Worm (Caenorhabditis elegans) whole organism, L1 larva: ENCODE measurements around the gene spig-9.

Experiments
- C34B4.2 ChIP-seq: sonication (generic microtip); optimal IDR thresholded peaks from 2 replicates; lab custom pipeline; 2017; ENCODE audit warnings: mild to moderate bottlenecking, missing genetic modification characterization, missing compliant biosample characterization
- alr-1 ChIP-seq: fragments of 200-800 bp; sonication (Bioruptor generic); optimal IDR thresholded peaks from 2 replicates; lab custom pipeline; 2018; ENCODE audit warnings: borderline replicate concordance, mild to moderate bottlenecking, missing genetic modification characterization, missing compliant biosample characterization
- ama-1 ChIP-seq: fragments of 150-350 bp; optimal IDR thresholded peaks from 2 replicates; lab custom pipeline; 2014
- blmp-1 ChIP-seq: fragments of 150-350 bp; optimal IDR thresholded peaks from 2 replicates; lab custom pipeline; 2014; ENCODE audit warnings: missing biosample characterization, missing genetic modification characterization
- dpl-1 ChIP-seq, 3 experiments: fragments of 150-350 bp in 2 of 3; sonication (generic microtip) in 1 of 3; optimal IDR thresholded peaks; 2 replicates each; lab custom pipeline; 2014 to 2017; ENCODE audit warnings: missing biosample characterization in 3 of 3, missing genetic modification characterization in 3 of 3, missing genetic modification reagents in 3 of 3
- efl-1 ChIP-seq, 4 experiments: fragments of 150-350 bp; optimal IDR thresholded peaks in 3 of 4; peaks in 1 of 4; 1 replicate in 1 of 4; 2 replicates in 3 of 4; lab custom pipeline; 2014; ENCODE audit warnings: missing biosample characterization in 2 of 4, missing genetic modification characterization in 2 of 4, missing genetic modification reagents in 2 of 4
- efl-3 ChIP-seq: fragments of 200-800 bp; sonication (Bioruptor generic); optimal IDR thresholded peaks from 2 replicates; lab custom pipeline; 2018; ENCODE audit warnings: mild to moderate bottlenecking, missing genetic modification characterization, missing compliant biosample characterization
- egl-13 ChIP-seq: sonication (generic microtip); optimal IDR thresholded peaks from 2 replicates; lab custom pipeline; 2016; ENCODE audit warnings: missing genotype, missing genetic modification reagents, missing genetic modification characterization, missing compliant biosample characterization
- elt-2 ChIP-seq: sonication (generic microtip); optimal IDR thresholded peaks from 2 replicates; lab custom pipeline; 2016; ENCODE audit warnings: missing genetic modification characterization, mild to moderate bottlenecking, inconsistent platforms, missing compliant biosample characterization, missing genetic modification reagents
- elt-3 ChIP-seq, 6 experiments: fragments of 150-350 bp in 1 of 6; sonication (generic microtip); optimal IDR thresholded peaks; 2 replicates each; lab custom pipeline; 2017 to 2018; ENCODE audit warnings: missing biosample characterization in 6 of 6, missing genetic modification characterization in 6 of 6, inconsistent platforms in 1 of 6
- ets-5 ChIP-seq: fragments of 200-800 bp; sonication (Bioruptor generic); IDR thresholded peaks from 2 replicates; pipeline ENCODE4 v1.3.6; 2022; ENCODE audit warnings: missing genetic modification characterization, missing compliant biosample characterization
- isw-1 ChIP-seq: fragments of 200-800 bp; sonication (Bioruptor generic); IDR thresholded peaks from 2 replicates; pipeline ENCODE4 v1.3.6; 2022; ENCODE audit warnings: missing genetic modification characterization, missing compliant biosample characterization
- lin-14 ChIP-seq: fragments of 200-800 bp; sonication (Bioruptor generic); optimal IDR thresholded peaks from 2 replicates; lab custom pipeline; 2018; ENCODE audit warnings: mild to moderate bottlenecking, missing genetic modification characterization, moderate library complexity, missing compliant biosample characterization
- lsy-2 ChIP-seq, 2 experiments: fragments of 150-350 bp; optimal IDR thresholded peaks; 2 replicates each; lab custom pipeline; 2014; ENCODE audit warnings: missing biosample characterization in 2 of 2, missing genetic modification characterization in 2 of 2
- mdl-1 ChIP-seq, 2 experiments: fragments of 150-350 bp; optimal IDR thresholded peaks; 2 replicates each; lab custom pipeline; 2014 to 2017; ENCODE audit warnings: missing biosample characterization in 2 of 2, missing genetic modification characterization in 2 of 2, inconsistent platforms in 1 of 2
- mef-2 ChIP-seq: fragments of 150-350 bp; optimal IDR thresholded peaks from 2 replicates; lab custom pipeline; 2014; ENCODE audit warnings: missing biosample characterization, missing genetic modification characterization
- mep-1 ChIP-seq: fragments of 150-350 bp; optimal IDR thresholded peaks from 2 replicates; lab custom pipeline; 2014; ENCODE audit warnings: missing biosample characterization, missing genetic modification characterization
- nhr-11 ChIP-seq: fragments of 150-350 bp; optimal IDR thresholded peaks from 2 replicates; lab custom pipeline; 2014; ENCODE audit warnings: missing biosample characterization, missing genetic modification characterization
- nhr-19 ChIP-seq: fragments of 200-800 bp; sonication (Bioruptor generic); conservative IDR thresholded peaks from 2 replicates; pipeline ENCODE4 v1.3.6; 2022; ENCODE audit warnings: missing genetic modification characterization, missing compliant biosample characterization
- nhr-20 ChIP-seq: sonication (generic microtip); optimal IDR thresholded peaks from 2 replicates; lab custom pipeline; 2016; ENCODE audit warnings: mild to moderate bottlenecking, missing genetic modification characterization, missing compliant biosample characterization
- nhr-47 ChIP-seq: sonication (generic microtip); optimal IDR thresholded peaks from 2 replicates; lab custom pipeline; 2016; ENCODE audit warnings: mild to moderate bottlenecking, missing genetic modification characterization, moderate library complexity, missing compliant biosample characterization
- nhr-71 ChIP-seq: sonication (generic microtip); optimal IDR thresholded peaks from 2 replicates; lab custom pipeline; 2016; ENCODE audit warnings: mild to moderate bottlenecking, missing genetic modification characterization, moderate library complexity, missing compliant biosample characterization
- nhr-85 ChIP-seq: sonication (generic microtip); peaks from one replicate; lab custom pipeline; 2016; ENCODE audit warnings: missing genetic modification characterization, inconsistent platforms, missing compliant biosample characterization
- nhr-90 ChIP-seq: sonication (generic microtip); optimal IDR thresholded peaks from 2 replicates; lab custom pipeline; 2016; ENCODE audit warnings: mild to moderate bottlenecking, missing genetic modification characterization, missing compliant biosample characterization; ENCODE audit not compliant: poor library complexity
- pag-3 ChIP-seq: sonication (generic microtip); optimal IDR thresholded peaks from 2 replicates; lab custom pipeline; 2017; ENCODE audit warnings: missing genetic modification characterization, mild to moderate bottlenecking, missing compliant biosample characterization, antibody characterized with exemption, borderline replicate concordance; ENCODE audit not compliant: insufficient read depth
- pax-3 ChIP-seq: fragments of 200-800 bp; sonication (Bioruptor generic); optimal IDR thresholded peaks from 2 replicates; lab custom pipeline; 2018; ENCODE audit warnings: mild to moderate bottlenecking, missing genetic modification characterization, moderate library complexity, missing compliant biosample characterization
- snu-23 ChIP-seq: sonication (generic microtip); optimal IDR thresholded peaks from 2 replicates; lab custom pipeline; 2016; ENCODE audit warnings: missing genetic modification characterization, missing compliant biosample characterization
- unc-86 ChIP-seq: sonication (generic microtip); optimal IDR thresholded peaks from 2 replicates; lab custom pipeline; 2016; ENCODE audit warnings: missing genetic modification characterization, missing compliant biosample characterization
- unc-98 ChIP-seq: fragments of 200-800 bp; sonication (Bioruptor generic); IDR thresholded peaks from 2 replicates; pipeline ENCODE4 v1.3.6; 2022; ENCODE audit warnings: missing genetic modification characterization, missing compliant biosample characterization
- xbp-1 ChIP-seq: sonication (generic microtip); optimal IDR thresholded peaks from 2 replicates; lab custom pipeline; 2016; ENCODE audit warnings: missing genetic modification characterization, missing compliant biosample characterization
- ztf-4 ChIP-seq: fragments of 150-350 bp; optimal IDR thresholded peaks from 2 replicates; lab custom pipeline; 2014; ENCODE audit warnings: missing biosample characterization, missing genetic modification characterization

The spig-9 gene

DNA sequence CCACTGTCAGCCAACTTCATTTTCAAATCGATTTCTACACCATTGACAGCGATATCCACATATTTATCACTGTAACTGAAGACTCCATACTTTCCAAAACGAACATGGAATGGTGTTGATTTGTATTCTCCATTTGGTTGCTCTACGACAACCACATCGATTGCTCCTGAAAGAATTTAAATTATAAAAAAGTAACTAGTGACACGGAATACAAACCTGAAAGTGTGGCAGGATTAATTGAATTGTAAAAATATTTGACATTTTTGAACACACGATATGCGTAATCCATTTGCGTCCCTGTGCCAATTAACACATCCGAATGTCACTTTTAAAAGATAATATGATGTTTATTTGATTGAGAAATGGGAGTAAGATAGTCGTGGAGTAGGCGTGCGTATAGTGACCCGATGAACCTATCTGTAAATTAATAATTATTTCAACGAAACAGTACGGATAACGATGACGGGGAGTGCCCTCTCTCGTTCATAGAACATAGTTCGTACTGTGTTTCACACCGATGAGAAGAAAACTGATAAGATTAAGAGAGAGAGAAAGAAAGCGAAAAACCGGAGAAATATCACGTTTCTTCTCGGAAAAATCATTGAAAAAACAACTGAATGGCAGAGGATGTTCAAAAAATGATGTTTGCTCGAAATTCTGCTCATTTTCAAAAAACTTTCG is 42.2 kb upstream of the spig-9 start, which contains the start of gene lpin-1:
Gene lpin-1, minus strand, starts transcription at position 417 of the 681 bp plus-strand sequence.
- no peak for TF ChIP-seq xbp-1 (tag; lab: Kevin White, UChicago)
- TF ChIP-seq nhr-71 (tag; lab: Kevin White, UChicago): peak; percentile 28
- peak in 1 of 3 experiments; percentile 12 for TF ChIP-seq dpl-1 (GFP tag; optimal IDR thresholded peaks at IDR 0.05; lab: Kevin White, UChicago)
- no peak for TF ChIP-seq efl-1 (optimal IDR thresholded peaks at IDR 0.05; lab: Kevin White, UChicago)
- TF ChIP-seq efl-1 (GFP tag; optimal IDR thresholded peaks at IDR 0.05 in 1 of 2; lab: Kevin White, UChicago): peak in 1 of 2 experiments; percentile 50
- TF ChIP-seq ztf-4 (tag; lab: Kevin White, UChicago): peak; percentile 21
- TF ChIP-seq ets-5 (GFP tag; lab: Robert Waterston, UW): no peak
- TF ChIP-seq ama-1: no peak
- peak; percentile 11 for TF ChIP-seq lin-14 (GFP tag; lab: Kevin White, UChicago)
- TF ChIP-seq elt-3 (tag; optimal IDR thresholded peaks at IDR 0.05; lab: Kevin White, UChicago): peak in 1 of 6 experiments; percentile 31
- peak; percentile 14 for TF ChIP-seq nhr-20 (tag; lab: Kevin White, UChicago)
- no peak for TF ChIP-seq C34B4.2 (tag; lab: Kevin White, UChicago)
- peak; percentile 12 for TF ChIP-seq elt-2 (tag; lab: Kevin White, UChicago)
- TF ChIP-seq mep-1 (tag; lab: Kevin White, UChicago): peak; percentile 40
- TF ChIP-seq snu-23: peak; percentile 4
- TF ChIP-seq blmp-1: peak; percentile 84
- no peak for TF ChIP-seq egl-13
- peak; percentile 71 for TF ChIP-seq nhr-85 (tag; lab: Kevin White, UChicago)
- TF ChIP-seq lsy-2 (tag; optimal IDR thresholded peaks at IDR 0.05; lab: Kevin White, UChicago): no peak
- TF ChIP-seq unc-98 (GFP tag; lab: Robert Waterston, UW): no peak

DNA sequence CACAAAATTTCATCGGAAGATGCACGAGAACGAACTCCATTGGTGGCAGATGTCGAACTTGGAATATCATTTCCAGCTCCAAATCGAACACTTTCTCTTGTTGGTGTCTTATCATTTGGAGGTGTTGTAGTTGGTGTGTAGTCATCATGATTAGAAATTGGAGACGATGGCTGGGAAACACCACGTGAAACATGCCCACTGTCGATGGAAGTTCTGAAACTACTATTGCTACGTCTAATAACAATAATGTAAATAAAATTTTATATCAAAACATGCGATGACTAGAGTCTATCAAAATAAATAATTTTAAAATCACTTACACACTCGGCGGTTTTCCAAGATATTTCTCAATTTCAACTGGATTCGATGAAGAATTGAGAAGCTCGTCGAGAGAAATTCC is 40.6 kb upstream of the spig-9 start:
- no peak for TF ChIP-seq efl-3 (GFP tag; lab: Kevin White, UChicago)
- no peak for TF ChIP-seq blmp-1
- TF ChIP-seq egl-13: no peak
- TF ChIP-seq nhr-47: no peak
- no peak for TF ChIP-seq pag-3
- no peak for TF ChIP-seq mef-2 (tag; lab: Kevin White, UChicago)
- TF ChIP-seq mep-1 (tag; lab: Kevin White, UChicago): no peak

DNA sequence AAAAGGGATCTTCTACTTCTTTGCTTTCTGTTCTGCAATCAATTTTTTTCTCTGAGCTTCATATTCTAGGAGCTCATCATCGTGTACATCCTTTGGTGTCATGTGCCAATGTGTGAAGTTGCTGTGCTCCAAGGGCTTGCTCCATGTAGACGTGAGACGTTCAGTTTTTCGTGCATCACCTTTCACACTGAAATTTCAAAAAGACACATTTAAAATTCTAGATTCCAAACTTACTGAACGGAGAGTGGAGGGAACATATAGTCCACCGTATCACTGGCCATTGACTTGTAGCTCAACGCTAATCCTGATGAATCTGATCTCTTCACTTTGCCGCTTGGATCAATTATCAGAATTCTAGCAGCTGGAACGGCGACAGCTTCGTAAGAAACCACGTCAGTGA is 39.1 kb upstream of the spig-9 start:
- no peak for TF ChIP-seq isw-1 (GFP tag; lab: Robert Waterston, UW)

DNA sequence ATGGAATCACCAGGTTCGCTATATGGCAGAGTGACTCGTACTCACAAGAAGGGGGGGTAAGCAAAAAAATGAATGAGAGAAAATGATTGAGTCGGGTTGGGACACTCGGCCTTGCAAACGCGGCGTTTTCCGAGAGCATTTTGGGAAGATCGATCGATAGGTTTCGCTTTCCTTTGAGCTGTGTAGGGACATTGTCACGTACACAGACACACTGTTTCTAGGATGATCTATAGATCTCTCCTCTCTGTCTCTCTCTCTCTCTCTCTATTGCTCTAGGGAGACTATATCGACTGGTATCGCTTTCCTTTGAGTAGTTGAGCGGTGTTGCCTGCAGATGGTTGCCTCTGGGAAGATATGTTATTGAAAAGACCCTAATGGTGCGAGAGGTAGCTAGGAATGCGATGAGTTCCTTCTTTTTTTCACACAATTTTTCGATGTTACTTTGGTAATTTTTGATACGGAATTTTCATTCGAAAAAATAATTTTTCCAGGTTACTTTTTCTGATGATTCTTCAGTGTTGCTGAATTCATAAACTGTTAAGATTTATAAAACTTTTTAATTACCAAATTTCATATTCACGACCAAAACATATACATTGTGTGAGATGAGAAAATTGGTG is 38.2 kb upstream of the spig-9 start, which contains the start of gene H37A05.4:
Gene H37A05.4, minus strand, starts transcription at position 51 of the 620 bp plus-strand sequence.
- TF ChIP-seq nhr-90 (peak; percentile 33), mdl-1 (tag; optimal IDR thresholded peaks at IDR 0.05; lab: Kevin White, UChicago) (no peak), ama-1 (no peak), pax-3 (tag; lab: Kevin White, UChicago) (peak; percentile 20), efl-1 (optimal IDR thresholded peaks at IDR 0.05; lab: Kevin White, UChicago) (peak in 1 of 2 experiments; percentile 16), efl-1 (GFP tag; optimal IDR thresholded peaks at IDR 0.05 in 1 of 2; lab: Kevin White, UChicago) (peak in 1 of 2 experiments; percentile 91), ztf-4 (tag; lab: Kevin White, UChicago) (peak; percentile 29)

DNA sequence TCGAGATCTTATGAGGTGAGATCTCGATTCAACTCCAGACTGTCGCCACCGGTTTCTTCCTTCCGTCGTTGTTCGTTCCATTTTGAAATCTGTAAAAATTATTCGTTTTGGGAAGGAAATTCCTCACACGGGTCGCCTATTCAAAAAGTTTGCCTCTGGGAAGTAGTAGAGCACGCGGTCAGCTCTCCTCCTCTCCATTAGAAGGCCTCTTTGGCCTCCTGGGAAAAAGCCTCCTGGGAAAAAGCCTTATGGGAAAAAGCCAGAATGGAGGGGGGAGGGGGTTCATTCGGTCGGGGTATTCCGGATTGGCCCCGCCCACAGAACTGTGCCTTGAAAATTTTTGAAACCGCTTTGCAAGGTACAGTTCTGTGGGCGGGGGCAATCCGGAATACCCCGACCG is 35.9 kb upstream of the spig-9 start:
- TF ChIP-seq nhr-11 (tag; lab: Kevin White, UChicago) (no peak), nhr-90 (no peak), unc-86 (tag; lab: Kevin White, UChicago) (no peak), alr-1 (no peak), nhr-19 (GFP tag; lab: Robert Waterston, UW) (no peak)
- TF ChIP-seq, all 84 proteins: peak for 0
